Worm (Caenorhabditis elegans) whole organism, young adult: ENCODE results near the gene C12D8.13.

ENCODE experiments used
- B0336.3 ChIP-seq: fragments of 200-800 bp; sonication (Bioruptor generic); IDR thresholded peaks from 2 replicates; pipeline ENCODE4 v1.3.6; 2022; ENCODE audit warnings: missing genetic modification characterization, missing compliant biosample characterization
- D2030.7 ChIP-seq: fragments of 200-800 bp; sonication (Bioruptor generic); IDR thresholded peaks from 2 replicates; pipeline ENCODE4 v1.3.6; 2022; ENCODE audit warnings: missing genetic modification reagents, missing genetic modification characterization, missing compliant biosample characterization
- F33H1.4 ChIP-seq: fragments of 200-800 bp; sonication (Bioruptor generic); IDR thresholded peaks from 2 replicates; pipeline ENCODE4 v1.3.6; 2022; ENCODE audit warnings: missing genetic modification reagents, missing genetic modification characterization, missing compliant biosample characterization
- K11D2.4 ChIP-seq: fragments of 200-800 bp; sonication (Bioruptor generic); IDR thresholded peaks from 2 replicates; pipeline ENCODE4 v1.3.6; 2022; ENCODE audit warnings: missing genetic modification reagents, missing genetic modification characterization, missing compliant biosample characterization
- K12H6.12 ChIP-seq: fragments of 200-800 bp; sonication (Bioruptor generic); optimal IDR thresholded peaks from 2 replicates; lab custom pipeline; 2018; ENCODE audit warnings: mild to moderate bottlenecking, missing genetic modification characterization, missing compliant biosample characterization
- T07F8.4 ChIP-seq: sonication (generic microtip); optimal IDR thresholded peaks from 2 replicates; lab custom pipeline; 2016; ENCODE audit warnings: mild to moderate bottlenecking, missing genetic modification characterization, moderate library complexity, missing compliant biosample characterization
- Y56A3A.18 ChIP-seq: fragments of 200-800 bp; sonication (Bioruptor generic); IDR thresholded peaks from 2 replicates; pipeline ENCODE4 v1.3.6; 2022; ENCODE audit warnings: missing genetic modification reagents, missing genetic modification characterization, missing compliant biosample characterization
- Y79H2A.3 ChIP-seq: fragments of 200-800 bp; sonication (Bioruptor generic); conservative IDR thresholded peaks from 2 replicates; pipeline ENCODE4 v1.3.6; 2022; ENCODE audit warnings: missing genetic modification reagents, missing genetic modification characterization, missing compliant biosample characterization
- akir-1 ChIP-seq: fragments of 200-800 bp; sonication (Bioruptor generic); optimal IDR thresholded peaks from 2 replicates; lab custom pipeline; 2018; ENCODE audit warnings: mild to moderate bottlenecking, missing genetic modification characterization, moderate library complexity, missing compliant biosample characterization
- aptf-2 ChIP-seq: fragments of 200-800 bp; sonication (Bioruptor generic); conservative IDR thresholded peaks from 2 replicates; pipeline ENCODE4 v1.3.6; 2022; ENCODE audit warnings: missing genetic modification reagents, missing genetic modification characterization, missing compliant biosample characterization
- athp-1 ChIP-seq: sonication (generic microtip); optimal IDR thresholded peaks from 2 replicates; lab custom pipeline; 2017; ENCODE audit warnings: mild to moderate bottlenecking, missing genetic modification characterization, missing compliant biosample characterization
- attf-6 ChIP-seq: fragments of 200-800 bp; sonication (Bioruptor generic); IDR thresholded peaks from 2 replicates; pipeline ENCODE4 v1.3.6; 2022; ENCODE audit warnings: missing genetic modification reagents, missing genetic modification characterization, missing compliant biosample characterization
- bed-1 ChIP-seq: fragments of 200-800 bp; sonication (Bioruptor generic); IDR thresholded peaks from 2 replicates; pipeline ENCODE4 v1.3.6; 2022; ENCODE audit warnings: missing genetic modification reagents, missing genetic modification characterization, missing compliant biosample characterization
- bed-2 ChIP-seq: fragments of 200-800 bp; sonication (Bioruptor generic); IDR thresholded peaks from 2 replicates; pipeline ENCODE4 v1.3.6; 2022; ENCODE audit warnings: missing genetic modification reagents, missing genetic modification characterization, missing compliant biosample characterization
- cebp-1 ChIP-seq, 2 experiments: fragments of 200-800 bp in 1 of 2; sonication (Bioruptor generic) in 1 of 2; sonication (generic microtip) in 1 of 2; IDR thresholded peaks in 1 of 2; optimal IDR thresholded peaks in 1 of 2; 2 replicates each; pipeline versions ENCODE4 v1.3.6 to Lab custom; 2017 to 2022; ENCODE audit warnings: missing compliant biosample characterization in 2 of 2, missing genetic modification characterization in 2 of 2, mild to moderate bottlenecking in 1 of 2, missing genetic modification reagents in 1 of 2, moderate library complexity in 1 of 2
- ceh-27 ChIP-seq: fragments of 200-800 bp; sonication (Bioruptor generic); optimal IDR thresholded peaks from 2 replicates; lab custom pipeline; 2018; ENCODE audit warnings: mild to moderate bottlenecking, missing genetic modification characterization, moderate library complexity, missing compliant biosample characterization
- ceh-40 ChIP-seq: fragments of 200-800 bp; sonication (Bioruptor generic); IDR thresholded peaks from 2 replicates; pipeline ENCODE4 v1.3.6; 2022; ENCODE audit warnings: missing genetic modification characterization, missing compliant biosample characterization
- dox-1 ChIP-seq: fragments of 200-800 bp; sonication (Bioruptor generic); IDR thresholded peaks from 2 replicates; pipeline ENCODE4 v1.3.6; 2022; ENCODE audit warnings: missing genetic modification reagents, missing genetic modification characterization, missing compliant biosample characterization
- dpff-1 ChIP-seq: sonication (generic microtip); optimal IDR thresholded peaks from 2 replicates; lab custom pipeline; 2017; ENCODE audit warnings: mild to moderate bottlenecking, missing genetic modification characterization, missing compliant biosample characterization
- dpl-1 ChIP-seq: fragments of 150-350 bp; optimal IDR thresholded peaks from 2 replicates; lab custom pipeline; 2014; ENCODE audit warnings: missing biosample characterization, missing genetic modification reagents, missing genetic modification characterization
- efl-1 ChIP-seq: fragments of 150-350 bp; optimal IDR thresholded peaks from 2 replicates; lab custom pipeline; 2014; ENCODE audit warnings: missing biosample characterization, missing genetic modification reagents, missing genetic modification characterization
- egl-44 ChIP-seq: fragments of 200-800 bp; sonication (Bioruptor generic); IDR thresholded peaks from 2 replicates; pipeline ENCODE4 v1.3.6; 2022; ENCODE audit warnings: missing genetic modification reagents, missing genetic modification characterization, missing compliant biosample characterization
- ekl-4 ChIP-seq: fragments of 200-800 bp; sonication (Bioruptor generic); IDR thresholded peaks from 2 replicates; pipeline ENCODE4 v1.3.6; 2022; ENCODE audit warnings: missing genetic modification reagents, missing genetic modification characterization, missing compliant biosample characterization
- ets-4 ChIP-seq: fragments of 200-800 bp; sonication (Bioruptor generic); optimal IDR thresholded peaks from 2 replicates; lab custom pipeline; 2018; ENCODE audit warnings: mild to moderate bottlenecking, missing genetic modification characterization, missing compliant biosample characterization
- fkh-3 ChIP-seq: sonication (generic microtip); optimal IDR thresholded peaks from 2 replicates; lab custom pipeline; 2016; ENCODE audit warnings: mild to moderate bottlenecking, missing genetic modification characterization, missing compliant biosample characterization
- hmg-1.2 ChIP-seq: fragments of 200-800 bp; sonication (Bioruptor generic); IDR thresholded peaks from 2 replicates; pipeline ENCODE4 v1.3.6; 2022; ENCODE audit warnings: missing genetic modification reagents, missing genetic modification characterization, missing compliant biosample characterization
- let-526 ChIP-seq: fragments of 200-800 bp; sonication (Bioruptor generic); IDR thresholded peaks from 2 replicates; pipeline ENCODE4 v1.3.6; 2022; ENCODE audit warnings: missing genetic modification reagents, missing genetic modification characterization, missing compliant biosample characterization
- lin-26 ChIP-seq: fragments of 200-800 bp; sonication (Bioruptor generic); IDR thresholded peaks from 2 replicates; pipeline ENCODE4 v1.3.6; 2022; ENCODE audit warnings: missing genetic modification reagents, missing genetic modification characterization, missing compliant biosample characterization
- lin-54 ChIP-seq: fragments of 200-800 bp; sonication (Bioruptor generic); optimal IDR thresholded peaks from 2 replicates; lab custom pipeline; 2018; ENCODE audit warnings: mild to moderate bottlenecking, missing genetic modification characterization, missing compliant biosample characterization
- lir-1 ChIP-seq: fragments of 200-800 bp; sonication (Bioruptor generic); conservative IDR thresholded peaks from 2 replicates; pipeline ENCODE4 v1.3.6; 2022; ENCODE audit warnings: missing genetic modification reagents, missing genetic modification characterization, missing compliant biosample characterization
- lsl-1 ChIP-seq: fragments of 200-800 bp; sonication (Bioruptor generic); optimal IDR thresholded peaks from 2 replicates; lab custom pipeline; 2018; ENCODE audit warnings: mild to moderate bottlenecking, missing genetic modification characterization, moderate library complexity, missing compliant biosample characterization
- lsy-27 ChIP-seq: sonication (generic microtip); optimal IDR thresholded peaks from 2 replicates; lab custom pipeline; 2017; ENCODE audit warnings: missing genetic modification characterization, mild to moderate bottlenecking, missing compliant biosample characterization, antibody characterized with exemption, missing genotype, borderline replicate concordance; ENCODE audit not compliant: insufficient read depth
- madf-10 ChIP-seq: sonication (generic microtip); optimal IDR thresholded peaks from 2 replicates; lab custom pipeline; 2016; ENCODE audit warnings: mild to moderate bottlenecking, missing genetic modification characterization, missing compliant biosample characterization
- mxl-1 ChIP-seq: sonication (generic microtip); optimal IDR thresholded peaks from 2 replicates; lab custom pipeline; 2016; ENCODE audit warnings: missing genetic modification characterization, missing compliant biosample characterization
- nfyb-1 ChIP-seq: fragments of 200-800 bp; sonication (Bioruptor generic); IDR thresholded peaks from 2 replicates; pipeline ENCODE4 v1.3.6; 2022; ENCODE audit warnings: missing genetic modification reagents, missing genetic modification characterization, missing compliant biosample characterization
- nhr-179 ChIP-seq: sonication (generic microtip); optimal IDR thresholded peaks from 2 replicates; lab custom pipeline; 2016; ENCODE audit warnings: mild to moderate bottlenecking, missing genetic modification characterization, missing compliant biosample characterization
- nhr-90 ChIP-seq: sonication (generic microtip); optimal IDR thresholded peaks from 2 replicates; lab custom pipeline; 2016; ENCODE audit warnings: missing genotype, mild to moderate bottlenecking, missing genetic modification characterization, missing compliant biosample characterization
- pbrm-1 ChIP-seq: fragments of 200-800 bp; sonication (Bioruptor generic); IDR thresholded peaks from 2 replicates; pipeline ENCODE4 v1.3.6; 2022; ENCODE audit warnings: missing genetic modification reagents, missing genetic modification characterization, missing compliant biosample characterization
- rcor-1 ChIP-seq: fragments of 200-800 bp; sonication (Bioruptor generic); IDR thresholded peaks from 2 replicates; pipeline ENCODE4 v1.3.6; 2022; ENCODE audit warnings: missing genetic modification reagents, missing genetic modification characterization, missing compliant biosample characterization
- repo-1 ChIP-seq: sonication (generic microtip); optimal IDR thresholded peaks from 2 replicates; lab custom pipeline; 2017; ENCODE audit warnings: mild to moderate bottlenecking, missing genetic modification characterization, missing compliant biosample characterization
- snpc-4 ChIP-seq, 5 experiments: fragments of 150-350 bp in 1 of 5; sonication (generic microtip) in 4 of 5; optimal IDR thresholded peaks; 2 replicates each; lab custom pipeline; 2014 to 2018; ENCODE audit warnings: missing genetic modification characterization in 5 of 5, missing biosample characterization in 3 of 5, antibody characterized with exemption in 2 of 5, mild to moderate bottlenecking in 2 of 5, missing compliant biosample characterization in 2 of 5, missing genotype in 2 of 5, moderate library complexity in 2 of 5, missing genetic modification reagents in 1 of 5
- somi-1 ChIP-seq: fragments of 200-800 bp; sonication (Bioruptor generic); optimal IDR thresholded peaks from 2 replicates; lab custom pipeline; 2018; ENCODE audit warnings: mild to moderate bottlenecking, missing genetic modification characterization, missing compliant biosample characterization
- tbx-9 ChIP-seq: sonication (generic microtip); optimal IDR thresholded peaks from 2 replicates; lab custom pipeline; 2016; ENCODE audit warnings: borderline replicate concordance, missing genetic modification characterization, inconsistent platforms, missing compliant biosample characterization
- zfh-2 ChIP-seq: fragments of 200-800 bp; sonication (Bioruptor generic); conservative IDR thresholded peaks from 2 replicates; pipeline ENCODE4 v1.3.6; 2022; ENCODE audit warnings: missing genetic modification reagents, missing genetic modification characterization, missing compliant biosample characterization
- zim-3 ChIP-seq: sonication (generic microtip); optimal IDR thresholded peaks from 2 replicates; lab custom pipeline; 2017; ENCODE audit warnings: mild to moderate bottlenecking, missing genetic modification characterization, moderate library complexity, missing compliant biosample characterization
- ztf-22 ChIP-seq: fragments of 200-800 bp; sonication (Bioruptor generic); optimal IDR thresholded peaks from 2 replicates; lab custom pipeline; 2018; ENCODE audit warnings: mild to moderate bottlenecking, missing genetic modification characterization, moderate library complexity, missing compliant biosample characterization

The C12D8.13 gene

ce11 chrV:10246967-10247366, 26.5 kb upstream of the C12D8.13 start:
- TF ChIP-seq hmg-1.2 (GFP tag; lab: Robert Waterston, UW) = peak; percentile 17; the same call in 1 of the 2 replicates
- no peak for TF ChIP-seq rcor-1
- no peak for TF ChIP-seq Y56A3A.18 (GFP tag; lab: Robert Waterston, UW)
- TF ChIP-seq zfh-2 (GFP tag; lab: Robert Waterston, UW) = peak; percentile 82
- no peak for TF ChIP-seq bed-1 (GFP tag; lab: Robert Waterston, UW)
- no peak for TF ChIP-seq nhr-179 (tag; lab: Kevin White, UChicago)
- no peak for TF ChIP-seq athp-1 (tag; lab: Kevin White, UChicago)
- no peak for TF ChIP-seq repo-1 (tag; lab: Kevin White, UChicago)
- TF ChIP-seq F33H1.4 = no peak
- 0 out of 2 replicates have a peak, but pooled peaks have one; percentile 48 for TF ChIP-seq ceh-40 (GFP tag; lab: Robert Waterston, UW)
- no peak for TF ChIP-seq lsl-1 (GFP tag; lab: Kevin White, UChicago)
- peak; percentile 44; the same call in 1 of the 2 replicates for TF ChIP-seq lin-26 (GFP tag; lab: Robert Waterston, UW)
- 0 out of 2 replicates have a peak, but pooled peaks have one; percentile 47 for TF ChIP-seq egl-44
- TF ChIP-seq T07F8.4 (tag; lab: Kevin White, UChicago) = no peak
- TF ChIP-seq lin-54 (GFP tag; lab: Kevin White, UChicago) = no peak
- no peak for TF ChIP-seq madf-10 (tag; lab: Kevin White, UChicago)
- TF ChIP-seq lir-1 (GFP tag; lab: Robert Waterston, UW) = no peak
- TF ChIP-seq tbx-9 (tag; lab: Kevin White, UChicago) = no peak
- no peak for TF ChIP-seq Y79H2A.3 (GFP tag; lab: Robert Waterston, UW)
- no peak for TF ChIP-seq nhr-90 (tag; lab: Kevin White, UChicago)
- no peak for TF ChIP-seq ceh-27 (GFP tag; lab: Kevin White, UChicago)
- no peak for TF ChIP-seq mxl-1 (tag; lab: Kevin White, UChicago)
- no peak for TF ChIP-seq snpc-4 (GFP tag; optimal IDR thresholded peaks at IDR 0.05; lab: Kevin White, UChicago)
- no peak for TF ChIP-seq snpc-4 (tag; optimal IDR thresholded peaks at IDR 0.05; lab: Kevin White, UChicago)
- no peak for TF ChIP-seq ztf-22 (GFP tag; lab: Kevin White, UChicago)
- 0 out of 2 replicates have a peak, but pooled peaks have one; percentile 25 for TF ChIP-seq nfyb-1
- TF ChIP-seq B0336.3 (GFP tag; lab: Robert Waterston, UW) = no peak
- TF ChIP-seq D2030.7 (GFP tag; lab: Robert Waterston, UW) = 0 out of 2 replicates have a peak, but pooled peaks have one; percentile 5
- TF ChIP-seq ekl-4 = no peak
- TF ChIP-seq attf-6 (GFP tag; lab: Robert Waterston, UW) = no peak
- peak; percentile 10; the same call in 1 of the 2 replicates for TF ChIP-seq let-526 (GFP tag; lab: Robert Waterston, UW)
- 0 out of 2 replicates have a peak, but pooled peaks have one; percentile 9 for TF ChIP-seq dox-1
- no peak for TF ChIP-seq ets-4

ce11 chrV:10246443-10246885, 26.0 kb upstream of the C12D8.13 start:
- peak; percentile 24; the same call in 1 of the 2 replicates for TF ChIP-seq hmg-1.2 (GFP tag; lab: Robert Waterston, UW)
- TF ChIP-seq K11D2.4 (GFP tag; lab: Robert Waterston, UW) = 0 out of 2 replicates have a peak, but pooled peaks have one; percentile 52
- TF ChIP-seq efl-1 = peak; percentile 61
- no peak for TF ChIP-seq akir-1
- TF ChIP-seq dpff-1 = no peak
- TF ChIP-seq bed-2 = no peak
- TF ChIP-seq lsy-27 = no peak
- no peak for TF ChIP-seq cebp-1 (GFP tag; IDR thresholded peaks at IDR 0.05; lab: Robert Waterston, UW)
- peak; percentile 28 for TF ChIP-seq cebp-1 (tag; optimal IDR thresholded peaks at IDR 0.05; lab: Kevin White, UChicago)
- no peak for TF ChIP-seq pbrm-1 (GFP tag; lab: Robert Waterston, UW)
- TF ChIP-seq lsl-1 (GFP tag; lab: Kevin White, UChicago) = peak; percentile 5
- no peak for TF ChIP-seq aptf-2 (GFP tag; lab: Robert Waterston, UW)
- no peak for TF ChIP-seq fkh-3 (tag; lab: Kevin White, UChicago)
- TF ChIP-seq zim-3 (tag; lab: Kevin White, UChicago) = no peak
- TF ChIP-seq tbx-9 (tag; lab: Kevin White, UChicago) = no peak
- TF ChIP-seq lin-54 (GFP tag; lab: Kevin White, UChicago) = peak; percentile 59
- peak; percentile 19 for TF ChIP-seq dpl-1 (GFP tag; lab: Kevin White, UChicago)
- TF ChIP-seq somi-1 = peak; percentile 45
- peak; percentile 74 for TF ChIP-seq K12H6.12 (tag; lab: Kevin White, UChicago)
- TF ChIP-seq attf-6 (GFP tag; lab: Robert Waterston, UW) = no peak
